Worm (Caenorhabditis elegans): ENCODE measurements around the gene Y47D7A.18.

- TF ChIP-seq K09A11.1 (tag; optimal IDR thresholded peaks at IDR 0.05; ENCODE audit: insufficient read depth) (no peak), fkh-10 (GFP tag; optimal IDR thresholded peaks at IDR 0.05) (no peak), tbx-7 (tag; optimal IDR thresholded peaks at IDR 0.05) (no peak), Y22D7AL.16 (tag; optimal IDR thresholded peaks at IDR 0.05) (no peak), dmd-4 (tag; optimal IDR thresholded peaks at IDR 0.05; ENCODE audit: borderline replicate concordance) (no peak), tbx-2 (tag; optimal IDR thresholded peaks at IDR 0.05) (no peak), ceh-24 (tag; optimal IDR thresholded peaks at IDR 0.05) (no peak), nfya-1 (tag; optimal IDR thresholded peaks at IDR 0.05) (no peak), F13H6.1 (tag; optimal IDR thresholded peaks at IDR 0.05) (no peak), elt-2 (tag; optimal IDR thresholded peaks at IDR 0.05) (no peak), ceh-30 (tag; optimal IDR thresholded peaks at IDR 0.05) (no peak), pat-9 (tag; optimal IDR thresholded peaks at IDR 0.05) (no peak)
Observed at ce11 chrV:4429576-4429975, 13.0 kb upstream of the Y47D7A.18 start, which contains the start of gene Y47D7A.12.

Measured in whole organism, late embryonic.